Worm (Caenorhabditis elegans) whole organism, young adult: Measurements from ENCODE around the gene pmp-5.

Experiments
- ZK185.1 ChIP-seq: sonication (generic microtip); optimal IDR thresholded peaks from 2 replicates; lab custom pipeline; 2016; ENCODE audit warnings: mild to moderate bottlenecking, missing genetic modification characterization, missing compliant biosample characterization; ENCODE audit not compliant: poor library complexity, severe bottlenecking
- attf-6 ChIP-seq: fragments of 200-800 bp; sonication (Bioruptor generic); IDR thresholded peaks from 2 replicates; pipeline ENCODE4 v1.3.6; 2022; ENCODE audit warnings: missing genetic modification reagents, missing genetic modification characterization, missing compliant biosample characterization
- die-1 ChIP-seq: sonication (generic microtip); optimal IDR thresholded peaks from 2 replicates; lab custom pipeline; 2016; ENCODE audit warnings: missing genotype, mild to moderate bottlenecking, missing genetic modification characterization, missing compliant biosample characterization
- hlh-26 ChIP-seq: fragments of 200-800 bp; sonication (Bioruptor generic); conservative IDR thresholded peaks from 2 replicates; pipeline ENCODE4 v1.3.6; 2022; ENCODE audit warnings: missing genetic modification reagents, missing genetic modification characterization, missing compliant biosample characterization
- lag-1 ChIP-seq: fragments of 200-800 bp; sonication (Bioruptor generic); IDR thresholded peaks from 2 replicates; pipeline ENCODE4 v1.3.6; 2022; ENCODE audit warnings: missing genetic modification reagents, missing genetic modification characterization, missing compliant biosample characterization
- lin-35 ChIP-seq, 3 experiments: fragments of 150-350 bp in 2 of 3; sonication (generic microtip) in 1 of 3; optimal IDR thresholded peaks; 2 replicates each; lab custom pipeline; 2014 to 2018; ENCODE audit warnings: missing biosample characterization in 3 of 3, missing genetic modification characterization in 3 of 3, missing genetic modification reagents in 3 of 3
- snpc-1.3 ChIP-seq: sonication (generic microtip); optimal IDR thresholded peaks from 2 replicates; lab custom pipeline; 2017; ENCODE audit warnings: missing genetic modification characterization, mild to moderate bottlenecking, missing compliant biosample characterization, antibody characterized with exemption, moderate library complexity, missing genotype, missing genetic modification reagents; ENCODE audit not compliant: insufficient read depth
- tlf-1 ChIP-seq: fragments of 200-800 bp; sonication (Bioruptor generic); optimal IDR thresholded peaks from 2 replicates; lab custom pipeline; 2018; ENCODE audit warnings: mild to moderate bottlenecking, missing genetic modification characterization, missing compliant biosample characterization
- ztf-18 ChIP-seq: sonication (generic microtip); optimal IDR thresholded peaks from 2 replicates; lab custom pipeline; 2016; ENCODE audit warnings: missing genotype, mild to moderate bottlenecking, missing genetic modification characterization, missing compliant biosample characterization
- ztf-25 ChIP-seq: fragments of 200-800 bp; sonication (Bioruptor generic); IDR thresholded peaks from 2 replicates; pipeline ENCODE4 v1.3.6; 2022; ENCODE audit warnings: missing genetic modification reagents, missing genetic modification characterization, missing compliant biosample characterization

- TF ChIP-seq hlh-26 (GFP tag; lab: Robert Waterston, UW) (no peak), snpc-1.3 (no peak), lin-35 (GFP tag; optimal IDR thresholded peaks at IDR 0.05; lab: Kevin White, UChicago) (no peak), ZK185.1 (tag; lab: Kevin White, UChicago) (no peak), ztf-18 (tag; lab: Kevin White, UChicago) (no peak), attf-6 (GFP tag; lab: Robert Waterston, UW) (no peak), die-1 (tag; lab: Kevin White, UChicago) (no peak), ztf-25 (GFP tag; lab: Robert Waterston, UW) (no peak), lag-1 (no peak), tlf-1 (GFP tag; lab: Kevin White, UChicago) (no peak)
Observed at ce11 chrV:6621894-6622293, 43.7 kb downstream of the pmp-5 start, which contains the start of gene nhr-37.
